Worm (Caenorhabditis elegans): ENCODE results near the gene aexr-3.
A peak's percentile ranks its signal among the peaks of the same experiment; 100 is the strongest.

Gene aexr-3

ce11 chrX:8931647-8932046 is 29.3 kb downstream of the aexr-3 start:
- TF ChIP-seq nhr-25 (tag; optimal IDR thresholded peaks at IDR 0.05) (no peak), nhr-12 (tag; optimal IDR thresholded peaks at IDR 0.05) (no peak), mml-1 (tag; optimal IDR thresholded peaks at IDR 0.05) (no peak), pha-4 (tag; optimal IDR thresholded peaks at IDR 0.05) (peak; percentile 54), nhr-43 (tag; optimal IDR thresholded peaks at IDR 0.05; ENCODE audit: poor library complexity, severe bottlenecking) (no peak)

ce11 chrX:8930879-8931278 is 30.1 kb downstream of the aexr-3 start, which contains the start of gene acs-22:
acs-22 (plus strand) TSS chrX:8931179.
- TF ChIP-seq pha-4 (tag; optimal IDR thresholded peaks at IDR 0.05): peak; percentile 24
- TF ChIP-seq pqm-1 (tag; optimal IDR thresholded peaks at IDR 0.05): no peak
- TF ChIP-seq egl-5 (tag; optimal IDR thresholded peaks at IDR 0.05): no peak

- no peak for TF ChIP-seq skn-1 (tag; optimal IDR thresholded peaks at IDR 0.05)
- no peak for TF ChIP-seq jun-1 (tag; optimal IDR thresholded peaks at IDR 0.05)
- no peak for TF ChIP-seq fkh-2 (tag; optimal IDR thresholded peaks at IDR 0.05)
- no peak for TF ChIP-seq nfya-1 (tag; optimal IDR thresholded peaks at IDR 0.05; ENCODE audit: insufficient read depth)
- no peak for TF ChIP-seq ceh-82 (tag; optimal IDR thresholded peaks at IDR 0.05)
- TF ChIP-seq nhr-11 (tag; optimal IDR thresholded peaks at IDR 0.05): no peak
- TF ChIP-seq nhr-77 (tag; optimal IDR thresholded peaks at IDR 0.05): no peak
- TF ChIP-seq ceh-28 (tag; optimal IDR thresholded peaks at IDR 0.05): no peak
- no peak for TF ChIP-seq ama-1 (optimal IDR thresholded peaks at IDR 0.05)
Measured at ce11 chrX:8929688-8930087, 31.3 kb downstream of the aexr-3 start.

- no peak for TF ChIP-seq lsy-12 (tag; optimal IDR thresholded peaks at IDR 0.05)
- no peak for TF ChIP-seq tbx-2 (tag; optimal IDR thresholded peaks at IDR 0.05)
- no peak for TF ChIP-seq ceh-82 (tag; optimal IDR thresholded peaks at IDR 0.05)
Measured at ce11 chrX:8926865-8927264, 34.1 kb downstream of the aexr-3 start.

- TF ChIP-seq ceh-82 (tag; optimal IDR thresholded peaks at IDR 0.05) (no peak), nhr-23 (tag; optimal IDR thresholded peaks at IDR 0.05) (no peak), nhr-237 (tag; optimal IDR thresholded peaks at IDR 0.05) (no peak), nhr-12 (tag; optimal IDR thresholded peaks at IDR 0.05) (no peak), tbx-2 (tag; optimal IDR thresholded peaks at IDR 0.05) (peak; percentile 4), nhr-28 (tag; optimal IDR thresholded peaks at IDR 0.05) (no peak)
Measured at ce11 chrX:8926341-8926740, 34.6 kb downstream of the aexr-3 start.

- TF ChIP-seq nhr-77 (tag; optimal IDR thresholded peaks at IDR 0.05): no peak
- TF ChIP-seq hmg-11 (tag; optimal IDR thresholded peaks at IDR 0.05): peak; percentile 4
Measured at ce11 chrX:8925443-8925842, 35.5 kb downstream of the aexr-3 start.

- TF ChIP-seq unc-39 (tag; optimal IDR thresholded peaks at IDR 0.05): no peak
- no peak for TF ChIP-seq ceh-82 (tag; optimal IDR thresholded peaks at IDR 0.05)
- TF ChIP-seq fos-1 (tag; optimal IDR thresholded peaks at IDR 0.05): no peak
- no peak for TF ChIP-seq nhr-11 (tag; optimal IDR thresholded peaks at IDR 0.05)
- TF ChIP-seq fkh-10 (GFP tag; optimal IDR thresholded peaks at IDR 0.05): no peak
- no peak for TF ChIP-seq hmg-11 (tag; optimal IDR thresholded peaks at IDR 0.05)
- no peak for TF ChIP-seq ceh-16 (tag; optimal IDR thresholded peaks at IDR 0.05)
- TF ChIP-seq R02D3.7 (tag; optimal IDR thresholded peaks at IDR 0.05): no peak
- TF ChIP-seq egl-27 (tag; optimal IDR thresholded peaks at IDR 0.05): no peak
Measured at ce11 chrX:8921221-8921620, 39.7 kb downstream of the aexr-3 start.

ce11 chrX:8919323-8919722 is 41.6 kb downstream of the aexr-3 start, which contains the start of gene nlp-14:
nlp-14 (minus strand) TSS chrX:8919423.
- no peak for TF ChIP-seq hmg-11 (tag; optimal IDR thresholded peaks at IDR 0.05)
- TF ChIP-seq fkh-2 (tag; optimal IDR thresholded peaks at IDR 0.05): no peak
- TF ChIP-seq unc-39 (tag; optimal IDR thresholded peaks at IDR 0.05): no peak
- TF ChIP-seq sea-2 (GFP tag; optimal IDR thresholded peaks at IDR 0.05): no peak
- no peak for TF ChIP-seq nhr-237 (tag; optimal IDR thresholded peaks at IDR 0.05)
- TF ChIP-seq egl-5 (tag; optimal IDR thresholded peaks at IDR 0.05): no peak
- TF ChIP-seq nhr-25 (tag; optimal IDR thresholded peaks at IDR 0.05): no peak
- TF ChIP-seq mdl-1 (tag; optimal IDR thresholded peaks at IDR 0.05): no peak
- TF ChIP-seq elt-2 (tag; optimal IDR thresholded peaks at IDR 0.05): no peak
- no peak for TF ChIP-seq skn-1 (tag; optimal IDR thresholded peaks at IDR 0.05)

Data from whole organism, L3 larva.